Fruit fly (Drosophila melanogaster) whole organism, embryonic: Measurements from ENCODE around the gene prd1.
A peak's percentile ranks its signal among the peaks of the same experiment; 100 is the strongest.

Source experiments
- Abd-B ChIP-seq: fragments of 200-800 bp; sonication (Bioruptor generic); optimal IDR thresholded peaks from 2 replicates; lab custom pipeline; 2018; ENCODE audit warnings: missing biosample characterization, mild to moderate bottlenecking, missing genetic modification characterization, moderate library complexity
- CG10209 ChIP-seq: fragments of 200-800 bp; sonication (Bioruptor generic); optimal IDR thresholded peaks from 3 replicates; lab custom pipeline; 2017; ENCODE audit warnings: missing biosample characterization, mild to moderate bottlenecking, missing genetic modification characterization, missing genetic modification reagents
- CG10366 ChIP-seq: fragments of 200-800 bp; sonication (Bioruptor generic); IDR thresholded peaks from 2 replicates; pipeline ENCODE4 v1.3.6; 2022; ENCODE audit warnings: missing biosample characterization, missing genetic modification characterization
- CG11085 ChIP-seq: fragments of 200-800 bp; sonication (Bioruptor generic); IDR thresholded peaks from 2 replicates; pipeline ENCODE4 v1.3.6; 2022; ENCODE audit warnings: missing biosample characterization, missing genetic modification characterization
- CG11504 ChIP-seq: fragments of 200-800 bp; sonication (Bioruptor generic); optimal IDR thresholded peaks from 3 replicates; lab custom pipeline; 2019; ENCODE audit warnings: missing biosample characterization, mild to moderate bottlenecking, missing genetic modification characterization, moderate library complexity
- CG11695 ChIP-seq: fragments of 200-800 bp; sonication (Bioruptor generic); IDR thresholded peaks from 3 replicates; pipeline ENCODE4 v1.3.6; 2022; ENCODE audit warnings: missing biosample characterization, missing genetic modification characterization
- CG11696 ChIP-seq: fragments of 200-800 bp; sonication (Bioruptor generic); IDR thresholded peaks from 2 replicates; pipeline ENCODE4 v1.3.6; 2022; ENCODE audit warnings: missing biosample characterization, missing genetic modification characterization
- CG14965 ChIP-seq: fragments of 200-800 bp; sonication (Bioruptor generic); optimal IDR thresholded peaks from 2 replicates; lab custom pipeline; 2016; ENCODE audit warnings: missing biosample characterization, missing genetic modification characterization, borderline replicate concordance
- CG17186 ChIP-seq: fragments of 200-800 bp; sonication (Bioruptor generic); optimal IDR thresholded peaks from 3 replicates; lab custom pipeline; 2017; ENCODE audit warnings: missing biosample characterization, missing genetic modification reagents, missing genetic modification characterization
- CG17328 ChIP-seq: fragments of 200-800 bp; sonication (Bioruptor generic); IDR thresholded peaks from 2 replicates; pipeline ENCODE4 v1.3.6; 2022; ENCODE audit warnings: missing biosample characterization, missing genetic modification characterization
- CG18011 ChIP-seq: fragments of 200-800 bp; sonication (Bioruptor generic); optimal IDR thresholded peaks from 2 replicates; lab custom pipeline; 2017; ENCODE audit warnings: missing biosample characterization, missing genetic modification characterization, mild to moderate bottlenecking, moderate library complexity, missing genotype
- CG18262 ChIP-seq: fragments of 200-800 bp; optimal IDR thresholded peaks from 3 replicates; lab custom pipeline; 2019; ENCODE audit warnings: missing biosample characterization, mild to moderate bottlenecking, missing genetic modification characterization, moderate library complexity
- CG18764 ChIP-seq: fragments of 200-800 bp; sonication (Bioruptor generic); optimal IDR thresholded peaks from 3 replicates; lab custom pipeline; 2016; ENCODE audit warnings: missing biosample characterization, missing genetic modification characterization
- CG33213 ChIP-seq: fragments of 200-800 bp; sonication (Bioruptor generic); optimal IDR thresholded peaks from 3 replicates; lab custom pipeline; 2016; ENCODE audit warnings: missing biosample characterization, missing genetic modification characterization
- CG34224 ChIP-seq: fragments of 200-800 bp; sonication (Bioruptor generic); IDR thresholded peaks from 3 replicates; pipeline ENCODE4 v1.3.6; 2022; ENCODE audit warnings: missing biosample characterization, missing genetic modification characterization; ENCODE audit not compliant: partially characterized antibody
- CG7357 ChIP-seq: fragments of 200-800 bp; sonication (Bioruptor generic); IDR thresholded peaks from 3 replicates; pipeline ENCODE4 v1.3.6; 2022; ENCODE audit warnings: missing biosample characterization, missing genetic modification characterization
- CG7928 ChIP-seq: fragments of 200-800 bp; sonication (Bioruptor generic); optimal IDR thresholded peaks from 2 replicates; lab custom pipeline; 2017; ENCODE audit warnings: missing biosample characterization, mild to moderate bottlenecking, missing genetic modification characterization
- CG8359 ChIP-seq: fragments of 200-800 bp; sonication (Bioruptor generic); optimal IDR thresholded peaks from 2 replicates; lab custom pipeline; 2017; ENCODE audit warnings: missing biosample characterization, mild to moderate bottlenecking, missing genetic modification characterization, borderline replicate concordance
- CG9817 ChIP-seq: fragments of 200-800 bp; sonication (Bioruptor generic); optimal IDR thresholded peaks from 2 replicates; lab custom pipeline; 2018; ENCODE audit warnings: missing biosample characterization, mild to moderate bottlenecking, missing genetic modification characterization, moderate library complexity
- CHES-1-like ChIP-seq: fragments of 200-800 bp; sonication (Bioruptor generic); optimal IDR thresholded peaks from 2 replicates; lab custom pipeline; 2016; ENCODE audit warnings: missing biosample characterization, missing genetic modification characterization
- CTCF ChIP-seq: fragments of 200-800 bp; sonication (Bioruptor generic); optimal IDR thresholded peaks from 2 replicates; lab custom pipeline; 2017; ENCODE audit warnings: missing biosample characterization, mild to moderate bottlenecking, missing genetic modification characterization, moderate library complexity
- Camta ChIP-seq: fragments of 200-800 bp; sonication (Bioruptor generic); optimal IDR thresholded peaks from 2 replicates; lab custom pipeline; 2016; ENCODE audit warnings: missing biosample characterization, missing genetic modification characterization
- Dp ChIP-seq: fragments of 200-800 bp; sonication (Bioruptor generic); optimal IDR thresholded peaks from 2 replicates; lab custom pipeline; 2018; ENCODE audit warnings: missing biosample characterization, mild to moderate bottlenecking, missing genetic modification characterization, moderate library complexity
- Drgx ChIP-seq: fragments of 200-800 bp; sonication (Bioruptor generic); IDR thresholded peaks from 2 replicates; pipeline ENCODE4 v1.3.6; 2022; ENCODE audit warnings: missing biosample characterization, missing genetic modification characterization
- H15 ChIP-seq: fragments of 200-800 bp; sonication (Bioruptor generic); IDR thresholded peaks from 3 replicates; pipeline ENCODE4 v1.3.6; 2022; ENCODE audit warnings: missing biosample characterization, missing genetic modification characterization
- HLH3B ChIP-seq: fragments of 200-800 bp; sonication (Bioruptor generic); IDR thresholded peaks from 2 replicates; pipeline ENCODE4 v1.3.6; 2022; ENCODE audit warnings: missing biosample characterization, missing genetic modification characterization
- Mes4 ChIP-seq: fragments of 200-800 bp; sonication (Bioruptor generic); optimal IDR thresholded peaks from 2 replicates; lab custom pipeline; 2016; ENCODE audit warnings: missing biosample characterization, missing genetic modification characterization
- Nf-YB ChIP-seq: fragments of 200-800 bp; sonication (Bioruptor generic); optimal IDR thresholded peaks from 3 replicates; lab custom pipeline; 2019; ENCODE audit warnings: missing biosample characterization, mild to moderate bottlenecking, missing genetic modification characterization, moderate library complexity
- Optix ChIP-seq: fragments of 200-800 bp; sonication (Bioruptor generic); IDR thresholded peaks from 3 replicates; pipeline ENCODE4 v1.3.6; 2022; ENCODE audit warnings: missing biosample characterization, missing genetic modification characterization
- PHDP ChIP-seq: fragments of 200-800 bp; sonication (Bioruptor generic); optimal IDR thresholded peaks from 3 replicates; lab custom pipeline; 2018; ENCODE audit warnings: missing biosample characterization, mild to moderate bottlenecking, missing genetic modification characterization, moderate library complexity
- Scr ChIP-seq: fragments of 200-800 bp; sonication (Bioruptor generic); IDR thresholded peaks from 2 replicates; pipeline ENCODE4 v1.3.6; 2022; ENCODE audit warnings: missing biosample characterization, missing genetic modification characterization; ENCODE audit not compliant: partially characterized antibody
- Six4 ChIP-seq: fragments of 200-800 bp; sonication (Bioruptor generic); optimal IDR thresholded peaks from 2 replicates; lab custom pipeline; 2016; ENCODE audit warnings: missing biosample characterization, missing genetic modification characterization
- Vsx1 ChIP-seq: fragments of 200-800 bp; sonication (Bioruptor generic); optimal IDR thresholded peaks from 2 replicates; lab custom pipeline; 2017; ENCODE audit warnings: missing biosample characterization, mild to moderate bottlenecking, missing genetic modification characterization, missing genetic modification reagents
- abd-A ChIP-seq: fragments of 200-800 bp; sonication (Bioruptor generic); optimal IDR thresholded peaks from 3 replicates; lab custom pipeline; 2019; ENCODE audit warnings: missing biosample characterization, mild to moderate bottlenecking, missing genetic modification characterization, moderate library complexity
- ci ChIP-seq: fragments of 200-800 bp; sonication (Bioruptor generic); IDR thresholded peaks from 3 replicates; pipeline ENCODE4 v1.3.6; 2022; ENCODE audit warnings: missing biosample characterization, missing genetic modification characterization
- crc ChIP-seq: fragments of 200-800 bp; sonication (Bioruptor generic); optimal IDR thresholded peaks from 2 replicates; lab custom pipeline; 2016; ENCODE audit warnings: missing biosample characterization, missing genetic modification characterization
- en ChIP-seq: fragments of 200-800 bp; sonication (Bioruptor generic); optimal IDR thresholded peaks from 2 replicates; lab custom pipeline; 2016; ENCODE audit warnings: missing biosample characterization, missing genetic modification characterization
- fd96Cb ChIP-seq: fragments of 200-800 bp; sonication (Bioruptor generic); optimal IDR thresholded peaks from 2 replicates; lab custom pipeline; 2018; ENCODE audit warnings: missing biosample characterization, mild to moderate bottlenecking, missing genetic modification characterization, moderate library complexity
- jing ChIP-seq: fragments of 200-800 bp; sonication (Bioruptor generic); optimal IDR thresholded peaks from 2 replicates; lab custom pipeline; 2018; ENCODE audit warnings: missing biosample characterization, mild to moderate bottlenecking, missing genetic modification characterization
- lab ChIP-seq: fragments of 200-800 bp; sonication (Bioruptor generic); optimal IDR thresholded peaks from 3 replicates; lab custom pipeline; 2017; ENCODE audit warnings: missing biosample characterization, missing genetic modification characterization, mild to moderate bottlenecking, moderate library complexity, missing genetic modification reagents
- lola ChIP-seq, 3 experiments: fragments of >200 bp in 2 of 3; fragments of 200-800 bp in 1 of 3; sonication (Bioruptor generic) in 1 of 3; optimal IDR thresholded peaks; 2 replicates each; lab custom pipeline; 2017 to 2019; ENCODE audit warnings: missing biosample characterization in 3 of 3, missing genetic modification characterization in 3 of 3, mild to moderate bottlenecking in 1 of 3, moderate library complexity in 1 of 3
- mirr ChIP-seq: fragments of 200-800 bp; sonication (Bioruptor generic); optimal IDR thresholded peaks from 3 replicates; lab custom pipeline; 2018; ENCODE audit warnings: missing biosample characterization, mild to moderate bottlenecking, missing genetic modification characterization
- pb ChIP-seq: fragments of 200-800 bp; sonication (Bioruptor generic); optimal IDR thresholded peaks from 3 replicates; lab custom pipeline; 2016; ENCODE audit warnings: missing biosample characterization, missing genetic modification characterization
- peb ChIP-seq: fragments of 200-800 bp; sonication (Bioruptor generic); IDR thresholded peaks from 2 replicates; pipeline ENCODE4 v1.3.6; 2022; ENCODE audit warnings: missing biosample characterization, missing genetic modification characterization
- rib ChIP-seq: fragments of 200-800 bp; sonication (Bioruptor generic); IDR thresholded peaks from 2 replicates; pipeline ENCODE4 v1.3.6; 2022; ENCODE audit warnings: missing biosample characterization, missing genetic modification characterization
- sob ChIP-seq: fragments of 200-800 bp; sonication (Bioruptor generic); IDR thresholded peaks from 2 replicates; pipeline ENCODE4 v1.3.6; 2022; ENCODE audit warnings: missing biosample characterization, missing genetic modification characterization
- tap ChIP-seq: fragments of 200-800 bp; optimal IDR thresholded peaks from 3 replicates; lab custom pipeline; 2019; ENCODE audit warnings: missing biosample characterization, mild to moderate bottlenecking, missing genetic modification characterization, moderate library complexity
- tin ChIP-seq: fragments of 200-800 bp; sonication (Bioruptor generic); optimal IDR thresholded peaks from 3 replicates; lab custom pipeline; 2016; ENCODE audit warnings: missing biosample characterization, missing genetic modification characterization
- tna ChIP-seq: fragments of 200-800 bp; sonication (Bioruptor generic); IDR thresholded peaks from 2 replicates; pipeline ENCODE4 v1.3.6; 2022; ENCODE audit warnings: missing biosample characterization, missing genetic modification characterization; ENCODE audit not compliant: partially characterized antibody

The prd1 gene

DNA sequence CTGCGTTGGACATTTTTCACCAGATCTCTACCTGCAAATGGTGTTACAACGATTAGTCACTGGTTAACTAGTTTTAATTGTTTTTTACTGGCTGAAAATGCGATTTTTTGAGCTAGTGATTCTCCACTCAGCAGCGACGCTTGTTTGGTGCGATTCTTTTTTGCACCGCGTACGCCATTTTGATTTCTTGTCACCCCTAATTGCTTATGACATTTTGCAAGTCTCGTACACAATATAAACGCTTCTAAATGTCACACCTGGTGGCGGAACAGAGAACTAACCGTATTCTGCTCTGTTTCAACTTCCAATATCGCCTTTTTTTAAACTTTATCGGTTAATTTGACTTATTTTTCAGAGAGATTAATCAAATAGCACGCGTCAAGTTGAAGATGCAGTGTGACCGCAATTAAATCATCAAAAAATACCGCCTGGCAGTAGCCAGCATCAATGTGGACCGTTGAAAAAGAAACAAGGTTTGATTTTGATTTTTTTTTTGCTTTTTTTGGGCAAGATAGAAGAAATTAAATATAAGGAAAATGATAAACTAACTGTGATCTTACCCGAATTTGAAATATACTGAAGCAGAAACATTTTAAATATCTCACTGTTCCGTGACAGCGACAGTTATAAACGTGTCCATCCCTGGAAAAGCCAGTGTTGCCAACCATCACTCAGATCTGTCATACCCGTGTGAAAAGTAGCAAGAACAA lies 32.3 kb upstream of the prd1 start, which contains the start of the genes COX5A and glo (continued):
- TF ChIP-seq crc (GFP tag; lab: Kevin White, UChicago) (peak; percentile 53), lola (GFP tag; optimal IDR thresholded peaks at IDR 0.05; lab: Kevin White, UChicago) (peak in 1 of 3 experiments; percentile 68), Vsx1 (GFP tag; lab: Kevin White, UChicago) (no peak), sob (GFP tag; lab: Robert Waterston, UW) (peak; percentile 78), CG17186 (GFP tag; lab: Kevin White, UChicago) (peak; percentile 73), Nf-YB (GFP tag; lab: Kevin White, UChicago) (peak; percentile 38), CG33213 (GFP tag; lab: Kevin White, UChicago) (peak; percentile 88), pb (GFP tag; lab: Kevin White, UChicago) (peak; percentile 26), Camta (peak; percentile 82), CG7928 (GFP tag; lab: Kevin White, UChicago) (peak; percentile 97), PHDP (tag; lab: Kevin White, UChicago) (peak; percentile 67), HLH3B (peak; percentile 75; the same call in 1 of the 2 replicates), abd-A (peak; percentile 79), rib (GFP tag; lab: Robert Waterston, UW) (peak; percentile 45; the same call in 1 of the 2 replicates), CG11695 (GFP tag; lab: Robert Waterston, UW) (peak; percentile 62; the same call in 2 of the 3 replicates), CG11696 (GFP tag; lab: Robert Waterston, UW) (0 out of 2 replicates have a peak, but pooled peaks have one; percentile 46), CG9817 (tag; lab: Kevin White, UChicago) (peak; percentile 71), CTCF (GFP tag; lab: Kevin White, UChicago) (peak; percentile 27), Dp (GFP tag; lab: Kevin White, UChicago) (peak; percentile 41), lab (GFP tag; lab: Kevin White, UChicago) (peak; percentile 84), CG8359 (GFP tag; lab: Kevin White, UChicago) (no peak), fd96Cb (tag; lab: Kevin White, UChicago) (peak; percentile 52), en (GFP tag; lab: Kevin White, UChicago) (peak; percentile 69), CG10366 (GFP tag; lab: Robert Waterston, UW) (peak; percentile 79), Mes4 (GFP tag; lab: Kevin White, UChicago) (peak; percentile 81), CG18262 (tag; lab: Kevin White, UChicago) (peak; percentile 51), Drgx (GFP tag; lab: Robert Waterston, UW) (peak; percentile 64), H15 (GFP tag; lab: Robert Waterston, UW) (peak; percentile 67; the same call in 2 of the 3 replicates), CG11504 (no peak), CG11085 (GFP tag; lab: Robert Waterston, UW) (peak; percentile 67), CG34224 (GFP tag; lab: Robert Waterston, UW) (no peak), peb (GFP tag; lab: Robert Waterston, UW) (peak; percentile 58; the same call in 1 of the 2 replicates), CHES-1-like (GFP tag; lab: Kevin White, UChicago) (peak; percentile 91), ci (GFP tag; lab: Robert Waterston, UW) (peak; percentile 85), CG10209 (GFP tag; lab: Kevin White, UChicago) (peak; percentile 65), CG18764 (peak; percentile 59), tna (GFP tag; lab: Robert Waterston, UW) (no peak), CG14965 (GFP tag; lab: Kevin White, UChicago) (no peak), CG17328 (GFP tag; lab: Robert Waterston, UW) (peak; percentile 72), mirr (GFP tag; lab: Kevin White, UChicago) (peak; percentile 35), Scr (GFP tag; lab: Robert Waterston, UW) (peak; percentile 40; the same call in 1 of the 2 replicates), Optix (GFP tag; lab: Robert Waterston, UW) (peak; percentile 67; the same call in 1 of the 3 replicates), tap (tag; lab: Kevin White, UChicago) (peak; percentile 33), Six4 (peak; percentile 64), CG18011 (GFP tag; lab: Kevin White, UChicago) (peak; percentile 53), Abd-B (GFP tag; lab: Kevin White, UChicago) (no peak), jing (GFP tag; lab: Kevin White, UChicago) (no peak), CG7357 (GFP tag; lab: Robert Waterston, UW) (peak; percentile 42; the same call in 1 of the 3 replicates), tin (GFP tag; lab: Kevin White, UChicago) (peak; percentile 87)
